Worm (Caenorhabditis elegans) whole organism, L3 larva: Measurements from ENCODE around the gene srh-220.
A peak's percentile ranks its signal among the peaks of the same experiment; 100 is the strongest.

Experiments
- ZK546.5 ChIP-seq: sonication (generic microtip); optimal IDR thresholded peaks from 2 replicates; lab custom pipeline; 2017; ENCODE audit warnings: missing biosample characterization, missing genetic modification characterization
- ceh-28 ChIP-seq: fragments of 150-350 bp; optimal IDR thresholded peaks from 2 replicates; lab custom pipeline; 2014; ENCODE audit warnings: missing biosample characterization, missing genetic modification reagents, missing genetic modification characterization
- ceh-82 ChIP-seq: fragments of 150-350 bp; optimal IDR thresholded peaks from 2 replicates; lab custom pipeline; 2014; ENCODE audit warnings: missing biosample characterization, missing genetic modification characterization
- daf-12 ChIP-seq: fragments of 150-350 bp; optimal IDR thresholded peaks from 2 replicates; lab custom pipeline; 2014; ENCODE audit warnings: missing biosample characterization, missing genetic modification reagents, missing genetic modification characterization
- egl-27 ChIP-seq: sonication (generic microtip); optimal IDR thresholded peaks from 4 replicates; lab custom pipeline; 2017; ENCODE audit warnings: missing biosample characterization, missing genetic modification reagents, missing genetic modification characterization
- egl-5 ChIP-seq: fragments of 150-350 bp; optimal IDR thresholded peaks from 2 replicates; lab custom pipeline; 2017; ENCODE audit warnings: missing biosample characterization, missing genetic modification reagents, missing genetic modification characterization, inconsistent platforms
- elt-1 ChIP-seq: fragments of 150-350 bp; optimal IDR thresholded peaks from 2 replicates; lab custom pipeline; 2014; ENCODE audit warnings: missing biosample characterization, missing genetic modification characterization
- elt-2 ChIP-seq: sonication (generic microtip); optimal IDR thresholded peaks from 2 replicates; lab custom pipeline; 2016; ENCODE audit warnings: missing genetic modification reagents, mild to moderate bottlenecking, missing genetic modification characterization, missing compliant biosample characterization
- elt-3 ChIP-seq, 3 experiments: fragments of 150-350 bp in 1 of 3; sonication (generic microtip) in 2 of 3; optimal IDR thresholded peaks; 2 replicates in 2 of 3; 4 replicates in 1 of 3; lab custom pipeline; 2014 to 2017; ENCODE audit warnings: missing biosample characterization in 3 of 3, missing genetic modification characterization in 3 of 3
- eor-1 ChIP-seq, 2 experiments: fragments of 150-350 bp; optimal IDR thresholded peaks; 2 replicates each; lab custom pipeline; 2014 to 2018; ENCODE audit warnings: missing biosample characterization in 2 of 2, missing genetic modification characterization in 2 of 2
- fkh-10 ChIP-seq: sonication (generic microtip); optimal IDR thresholded peaks from 2 replicates; lab custom pipeline; 2017; ENCODE audit warnings: missing biosample characterization, missing genetic modification reagents, missing genetic modification characterization
- fkh-2 ChIP-seq: fragments of 150-350 bp; optimal IDR thresholded peaks from 2 replicates; lab custom pipeline; 2014; ENCODE audit warnings: missing biosample characterization, missing genetic modification reagents, missing genetic modification characterization
- fos-1 ChIP-seq: fragments of 150-350 bp; optimal IDR thresholded peaks from 2 replicates; lab custom pipeline; 2014; ENCODE audit warnings: missing biosample characterization, missing genetic modification characterization
- hmg-11 ChIP-seq: sonication (generic microtip); optimal IDR thresholded peaks from 2 replicates; lab custom pipeline; 2016; ENCODE audit warnings: missing genetic modification characterization, missing compliant biosample characterization
- jun-1 ChIP-seq: fragments of 150-350 bp; optimal IDR thresholded peaks from 2 replicates; lab custom pipeline; 2014; ENCODE audit warnings: missing biosample characterization, missing genetic modification reagents, missing genetic modification characterization
- lin-15B ChIP-seq: fragments of 150-350 bp; optimal IDR thresholded peaks from 2 replicates; lab custom pipeline; 2014; ENCODE audit warnings: missing biosample characterization, missing genetic modification characterization
- lin-39 ChIP-seq: fragments of 150-350 bp; optimal IDR thresholded peaks from 2 replicates; lab custom pipeline; 2018; ENCODE audit warnings: missing biosample characterization, missing genetic modification reagents, missing genetic modification characterization
- lsy-12 ChIP-seq: sonication (generic microtip); optimal IDR thresholded peaks from 2 replicates; lab custom pipeline; 2016; ENCODE audit warnings: mild to moderate bottlenecking, missing genetic modification characterization, missing compliant biosample characterization
- mdl-1 ChIP-seq: fragments of 150-350 bp; optimal IDR thresholded peaks from 2 replicates; lab custom pipeline; 2014; ENCODE audit warnings: missing biosample characterization, missing genetic modification characterization
- nfya-1 ChIP-seq: sonication (generic microtip); optimal IDR thresholded peaks from 2 replicates; lab custom pipeline; 2017; ENCODE audit warnings: missing genetic modification characterization, mild to moderate bottlenecking, missing compliant biosample characterization, antibody characterized with exemption, moderate library complexity; ENCODE audit not compliant: insufficient read depth
- nhr-11 ChIP-seq: fragments of 150-350 bp; optimal IDR thresholded peaks from 2 replicates; lab custom pipeline; 2014; ENCODE audit warnings: missing biosample characterization, missing genetic modification characterization
- nhr-237 ChIP-seq: fragments of 150-350 bp; optimal IDR thresholded peaks from 2 replicates; lab custom pipeline; 2014; ENCODE audit warnings: missing biosample characterization, missing genetic modification characterization
- nhr-25 ChIP-seq: sonication (generic microtip); optimal IDR thresholded peaks from 2 replicates; lab custom pipeline; 2017; ENCODE audit warnings: missing biosample characterization, missing genetic modification characterization
- nhr-28 ChIP-seq: fragments of 150-350 bp; optimal IDR thresholded peaks from 2 replicates; lab custom pipeline; 2014; ENCODE audit warnings: missing biosample characterization, missing genetic modification characterization
- nhr-43 ChIP-seq: sonication (generic microtip); optimal IDR thresholded peaks from 2 replicates; lab custom pipeline; 2016; ENCODE audit warnings: mild to moderate bottlenecking, missing genetic modification characterization, missing compliant biosample characterization; ENCODE audit not compliant: poor library complexity, severe bottlenecking
- nhr-67 ChIP-seq: fragments of 150-350 bp; optimal IDR thresholded peaks from 2 replicates; lab custom pipeline; 2014; ENCODE audit warnings: missing biosample characterization, missing genetic modification characterization
- nhr-76 ChIP-seq: fragments of 150-350 bp; sonication (generic microtip); optimal IDR thresholded peaks from 5 replicates; lab custom pipeline; 2014; ENCODE audit warnings: missing biosample characterization, missing genetic modification characterization
- nhr-77 ChIP-seq: fragments of 150-350 bp; optimal IDR thresholded peaks from 2 replicates; lab custom pipeline; 2014; ENCODE audit warnings: missing biosample characterization, missing genetic modification characterization
- sea-2 ChIP-seq: fragments of 150-350 bp; sonication (generic microtip); optimal IDR thresholded peaks from 4 replicates; lab custom pipeline; 2014; ENCODE audit warnings: missing biosample characterization, missing genetic modification reagents, missing genetic modification characterization
- skn-1 ChIP-seq: fragments of 150-350 bp; optimal IDR thresholded peaks from 2 replicates; lab custom pipeline; 2014; ENCODE audit warnings: missing biosample characterization, missing genetic modification characterization
- snpc-4 ChIP-seq: fragments of 150-350 bp; optimal IDR thresholded peaks from 2 replicates; lab custom pipeline; 2014; ENCODE audit warnings: missing biosample characterization, missing genetic modification characterization
- tbx-2 ChIP-seq: sonication (generic microtip); optimal IDR thresholded peaks from 2 replicates; lab custom pipeline; 2016; ENCODE audit warnings: mild to moderate bottlenecking, missing genetic modification characterization, missing compliant biosample characterization
- unc-39 ChIP-seq: sonication (generic microtip); optimal IDR thresholded peaks from 4 replicates; lab custom pipeline; 2017; ENCODE audit warnings: missing biosample characterization, missing genetic modification characterization
- unc-62 ChIP-seq: fragments of 150-350 bp; sonication (generic microtip); optimal IDR thresholded peaks from 4 replicates; lab custom pipeline; 2014; ENCODE audit warnings: missing biosample characterization, missing genetic modification reagents, missing genetic modification characterization
- zag-1 ChIP-seq: fragments of 150-350 bp; optimal IDR thresholded peaks from 2 replicates; lab custom pipeline; 2014; ENCODE audit warnings: missing biosample characterization, missing genetic modification characterization
- ztf-11 ChIP-seq: fragments of 150-350 bp; optimal IDR thresholded peaks from 2 replicates; lab custom pipeline; 2014; ENCODE audit warnings: missing biosample characterization, missing genetic modification characterization

srh-220 gene

ce11 chrIV:4005166-4005565, 27.4 kb upstream of the srh-220 start:
- TF ChIP-seq fkh-10 (GFP tag; lab: Kevin White, UChicago): peak; percentile 61
- no peak for TF ChIP-seq nhr-67

DNA sequence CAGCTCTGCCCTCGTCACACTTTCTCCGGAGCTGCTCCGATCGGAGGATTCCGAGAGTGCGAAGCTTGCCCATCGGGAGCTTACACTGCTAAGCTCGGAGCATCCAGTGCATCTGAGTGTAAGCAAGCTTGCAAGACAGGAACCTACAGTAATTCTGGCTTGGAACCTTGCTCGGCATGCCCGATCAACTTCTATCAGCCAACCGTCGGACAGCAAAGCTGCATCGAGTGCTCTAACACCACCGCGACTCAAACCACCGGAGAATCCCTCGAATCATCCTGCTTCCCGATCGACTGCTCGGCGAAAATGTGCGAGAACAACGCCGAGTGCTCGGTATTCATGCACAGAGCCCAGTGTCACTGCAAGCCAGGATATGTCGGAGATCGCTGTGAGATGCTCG, 26.4 kb upstream of the srh-220 start:
- no peak for TF ChIP-seq lin-39 (tag; lab: Kevin White, UChicago)
- no peak for TF ChIP-seq elt-2
- TF ChIP-seq ztf-11: no peak
- no peak for TF ChIP-seq elt-3 (tag; optimal IDR thresholded peaks at IDR 0.05; lab: Kevin White, UChicago)
- TF ChIP-seq jun-1 (tag; lab: Kevin White, UChicago): no peak
- TF ChIP-seq lsy-12 (tag; lab: Kevin White, UChicago): no peak
- TF ChIP-seq tbx-2: no peak
- no peak for TF ChIP-seq nhr-28
- no peak for TF ChIP-seq eor-1 (tag; optimal IDR thresholded peaks at IDR 0.05; lab: Kevin White, UChicago)
- no peak for TF ChIP-seq fos-1 (tag; lab: Kevin White, UChicago)
- TF ChIP-seq sea-2 (GFP tag; lab: Kevin White, UChicago): no peak
- TF ChIP-seq daf-12 (tag; lab: Kevin White, UChicago): no peak

ce11 chrIV:3999662-4000061, 21.8 kb upstream of the srh-220 start:
- TF ChIP-seq unc-39 (tag; lab: Kevin White, UChicago) (no peak), ZK546.5 (no peak), zag-1 (tag; lab: Kevin White, UChicago) (no peak), egl-5 (tag; lab: Kevin White, UChicago) (no peak), fkh-10 (GFP tag; lab: Kevin White, UChicago) (no peak), tbx-2 (no peak), mdl-1 (tag; lab: Kevin White, UChicago) (no peak), snpc-4 (tag; lab: Kevin White, UChicago) (no peak), unc-62 (no peak), hmg-11 (tag; lab: Kevin White, UChicago) (no peak), nhr-43 (tag; lab: Kevin White, UChicago) (no peak), ceh-28 (tag; lab: Kevin White, UChicago) (no peak)

ce11 chrIV:3998517-3998916, 20.7 kb upstream of the srh-220 start, which contains the start of gene F47C12.8:
Gene F47C12.8 (minus strand): TSS chrIV:3998617.
- TF ChIP-seq nhr-11 (tag; lab: Kevin White, UChicago) (no peak), snpc-4 (tag; lab: Kevin White, UChicago) (no peak), unc-39 (tag; lab: Kevin White, UChicago) (no peak), sea-2 (GFP tag; lab: Kevin White, UChicago) (no peak), nhr-25 (no peak), nhr-28 (no peak), lin-39 (tag; lab: Kevin White, UChicago) (no peak), nhr-76 (no peak), jun-1 (tag; lab: Kevin White, UChicago) (no peak), ZK546.5 (no peak)
- TF ChIP-seq, all 47 proteins: peak for 0

- TF ChIP-seq lin-39 (tag; lab: Kevin White, UChicago) (no peak), lin-15B (tag; lab: Kevin White, UChicago) (no peak), fos-1 (tag; lab: Kevin White, UChicago) (no peak), hmg-11 (tag; lab: Kevin White, UChicago) (no peak), skn-1 (no peak)
These were observed 17.6 kb upstream of the srh-220 start, which contains the start of gene F47C12.7 for ce11 chrIV:3995384-3995783. Gene F47C12.7 (minus strand): TSS chrIV:3995484.

DNA sequence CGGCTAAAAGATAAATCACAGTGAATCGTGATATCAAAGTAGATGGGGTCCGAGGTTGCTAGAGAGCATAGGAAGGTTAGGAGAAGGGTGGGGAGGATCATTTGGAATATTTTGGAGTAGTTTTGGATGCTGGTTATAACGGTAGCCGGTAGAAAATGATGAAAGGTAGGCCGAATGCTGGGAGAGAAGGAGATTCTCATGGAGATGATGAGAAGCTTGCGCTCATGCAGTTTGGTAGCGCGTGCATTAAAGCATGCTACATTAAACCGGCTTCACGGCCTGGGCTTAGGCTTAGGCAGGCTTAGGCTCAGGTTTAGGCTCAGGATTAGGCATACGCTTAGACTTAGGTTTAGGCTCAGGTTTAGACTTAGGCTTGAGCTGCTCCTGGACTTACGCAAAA, 16.5 kb upstream of the srh-220 start, which contains the start of gene F47C12.13:
Gene F47C12.13, minus strand, starts transcription at position 101 of the 400 bp plus-strand sequence.
- no peak for TF ChIP-seq skn-1
- TF ChIP-seq lin-39 (tag; lab: Kevin White, UChicago): no peak
- TF ChIP-seq fkh-2 (tag; lab: Kevin White, UChicago): no peak
- no peak for TF ChIP-seq mdl-1 (tag; lab: Kevin White, UChicago)
- TF ChIP-seq nhr-77 (tag; lab: Kevin White, UChicago): no peak
- no peak for TF ChIP-seq nhr-76
- TF ChIP-seq ceh-82: no peak
- TF ChIP-seq egl-27 (tag; lab: Kevin White, UChicago): no peak
- TF ChIP-seq lin-15B (tag; lab: Kevin White, UChicago): no peak
- no peak for TF ChIP-seq eor-1 (tag; optimal IDR thresholded peaks at IDR 0.05; lab: Kevin White, UChicago)
- no peak for TF ChIP-seq nfya-1 (tag; lab: Kevin White, UChicago)
- no peak for TF ChIP-seq nhr-237
- no peak for TF ChIP-seq egl-5 (tag; lab: Kevin White, UChicago)
- TF ChIP-seq elt-1 (tag; lab: Kevin White, UChicago): no peak
